Worm (Caenorhabditis elegans): ENCODE measurements around the gene F11C7.2.

Gene F11C7.2

DNA sequence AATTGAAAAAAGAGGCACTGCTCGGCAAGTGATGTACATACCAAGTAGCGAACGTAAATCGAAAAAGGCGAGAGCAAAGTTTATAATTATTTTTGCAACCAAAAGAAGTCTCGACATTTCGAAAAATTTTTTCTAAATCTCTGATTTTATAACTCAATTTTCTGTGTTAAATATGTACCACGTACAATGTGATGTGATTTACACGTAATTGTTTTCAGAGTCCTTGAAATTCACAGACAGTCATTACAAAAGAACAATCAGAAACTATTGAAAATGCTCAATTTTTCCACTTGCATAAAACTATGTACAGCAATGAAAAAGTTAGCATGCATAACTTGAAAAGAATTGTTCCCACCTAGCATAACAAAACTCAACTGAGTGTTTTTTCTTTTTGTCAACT lies 6.4 kb downstream of the F11C7.2 start:
- no peak for TF ChIP-seq F37D6.2 (tag; optimal IDR thresholded peaks at IDR 0.05)
- no peak for TF ChIP-seq zag-1 (tag; optimal IDR thresholded peaks at IDR 0.05)
- TF ChIP-seq unc-62 (GFP tag; optimal IDR thresholded peaks at IDR 0.05 in 1 of 2) = peak in 1 of 2 experiments; percentile 91
- no peak for TF ChIP-seq unc-62 (tag; optimal IDR thresholded peaks at IDR 0.05)
- no peak for TF ChIP-seq nhr-76 (tag; optimal IDR thresholded peaks at IDR 0.05)
- TF ChIP-seq ztf-7 (tag; optimal IDR thresholded peaks at IDR 0.05) = no peak

DNA sequence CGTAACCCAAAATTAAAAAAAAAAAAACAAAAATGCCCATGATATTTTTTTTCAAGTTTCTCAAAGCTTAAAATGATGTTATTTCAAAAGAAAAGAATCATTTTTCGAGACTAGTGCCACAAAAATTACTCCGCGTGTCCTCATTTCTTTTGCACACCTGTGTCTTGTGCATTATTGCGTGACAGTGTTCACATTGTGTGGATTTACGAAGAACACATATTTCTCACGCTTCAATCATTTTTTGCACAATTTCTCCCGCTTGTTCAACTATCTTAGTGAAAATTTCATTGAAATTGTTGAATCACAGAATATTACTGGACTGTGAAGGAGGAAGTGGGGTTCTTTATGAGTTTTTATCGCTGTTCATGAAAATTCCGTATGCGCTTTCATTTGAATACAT lies 12.2 kb downstream of the F11C7.2 start:
- peak; percentile 59 for TF ChIP-seq R02D3.7 (tag; optimal IDR thresholded peaks at IDR 0.05)
- peak; percentile 1 for TF ChIP-seq hlh-30 (tag; optimal IDR thresholded peaks at IDR 0.05; ENCODE audit: insufficient read depth)
- TF ChIP-seq lin-1 (GFP tag; IDR thresholded peaks at IDR 0.05) = no peak
- peak; percentile 7 for TF ChIP-seq mes-2 (tag; optimal IDR thresholded peaks at IDR 0.05; ENCODE audit: poor library complexity, severe bottlenecking)

DNA sequence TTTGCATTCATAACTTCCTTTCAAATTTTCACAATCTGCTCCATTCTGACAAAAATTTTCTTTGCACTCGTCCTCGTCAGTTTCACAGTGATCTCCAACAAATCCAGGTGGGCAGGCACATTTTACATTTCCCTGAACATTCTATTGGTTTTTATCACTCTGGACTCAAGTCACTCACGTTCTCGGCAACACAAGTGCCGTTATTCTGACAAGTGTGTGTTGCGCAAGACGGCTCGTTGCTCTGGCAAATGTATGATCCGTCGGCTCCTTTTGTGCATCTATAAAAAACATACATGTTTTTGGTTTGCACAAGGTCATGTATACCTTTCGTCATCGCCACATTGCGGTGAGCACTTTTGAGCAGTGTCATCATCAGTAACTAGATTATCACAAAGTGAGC lies 16.0 kb downstream of the F11C7.2 start:
- TF ChIP-seq unc-62 (GFP tag; optimal IDR thresholded peaks at IDR 0.05 in 1 of 2) (peak in 1 of 2 experiments; percentile 10), unc-62 (tag; optimal IDR thresholded peaks at IDR 0.05) (no peak), gei-8 (GFP tag; optimal IDR thresholded peaks at IDR 0.05) (no peak)

DNA sequence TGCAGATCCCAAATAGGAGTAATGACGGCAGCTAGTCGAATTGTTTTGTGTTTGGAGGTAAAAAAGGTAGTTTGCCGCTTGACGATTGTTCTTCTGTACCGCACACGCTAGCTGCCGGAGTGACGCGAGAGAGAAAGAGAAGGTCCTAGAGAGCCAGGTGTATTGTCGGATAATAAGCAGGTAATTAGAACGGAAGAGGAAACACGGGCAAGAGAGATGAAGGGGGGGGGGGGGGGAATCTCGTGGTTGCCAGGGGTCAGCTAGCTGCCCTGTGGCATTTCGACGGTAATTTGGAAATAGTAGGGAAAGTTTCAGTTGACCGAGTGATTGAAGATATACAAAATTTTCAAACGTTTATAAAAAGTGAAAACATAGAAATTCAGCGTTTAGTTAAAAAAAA lies 17.3 kb downstream of the F11C7.2 start, which contains the start of gene crb-1:
Gene crb-1 (minus strand): TSS at position 147 of the 400 bp plus-strand sequence.
- TF ChIP-seq php-3 (GFP tag; IDR thresholded peaks at IDR 0.05) = no peak
- no peak for TF ChIP-seq tra-1 (GFP tag; IDR thresholded peaks at IDR 0.05)
- TF ChIP-seq saeg-2 (GFP tag; IDR thresholded peaks at IDR 0.05) = no peak
- TF ChIP-seq nhr-41 (GFP tag; IDR thresholded peaks at IDR 0.05) = no peak
- no peak for TF ChIP-seq unc-62 (GFP tag; optimal IDR thresholded peaks at IDR 0.05 in 1 of 2)
- no peak for TF ChIP-seq unc-62 (tag; optimal IDR thresholded peaks at IDR 0.05)
- TF ChIP-seq ztf-7 (tag; optimal IDR thresholded peaks at IDR 0.05) = no peak
- TF ChIP-seq jun-1 (tag; optimal IDR thresholded peaks at IDR 0.05) = no peak
- no peak for TF ChIP-seq unc-39 (tag; optimal IDR thresholded peaks at IDR 0.05)
- no peak for TF ChIP-seq ceh-20 (GFP tag; IDR thresholded peaks at IDR 0.05)
- no peak for TF ChIP-seq fos-1 (tag; optimal IDR thresholded peaks at IDR 0.05)
- TF ChIP-seq dmd-8 (GFP tag; IDR thresholded peaks at IDR 0.05) = no peak
- no peak for TF ChIP-seq spr-1 (tag; optimal IDR thresholded peaks at IDR 0.05)

DNA sequence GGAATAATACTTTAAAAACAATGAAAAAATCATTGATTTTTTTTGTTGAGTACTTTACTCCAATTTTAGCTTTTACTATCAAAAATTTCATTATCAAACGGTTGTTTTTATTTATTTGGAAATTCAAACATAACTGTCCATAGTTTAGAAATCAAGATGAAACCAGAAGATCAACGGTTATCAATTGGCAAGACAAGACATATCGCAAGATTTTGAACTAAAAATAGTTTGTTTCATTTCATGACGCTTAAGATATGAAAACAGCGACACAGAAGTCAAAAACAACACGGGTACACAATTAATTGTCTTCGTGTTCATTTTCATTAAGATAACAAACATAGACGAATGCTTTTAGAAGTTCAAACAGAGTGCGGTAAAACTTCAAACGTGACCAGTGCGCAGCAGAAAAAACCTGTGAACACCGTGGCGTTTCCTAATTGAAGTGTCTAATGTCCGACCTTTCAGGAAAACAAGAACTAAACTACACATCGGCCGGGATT lies 20.9 kb downstream of the F11C7.2 start:
- TF ChIP-seq hlh-30 (tag; optimal IDR thresholded peaks at IDR 0.05; ENCODE audit: insufficient read depth) (peak; percentile 16), ctbp-1 (GFP tag; IDR thresholded peaks at IDR 0.05) (no peak), aha-1 (tag) (peak; percentile 17), nhr-28 (tag; optimal IDR thresholded peaks at IDR 0.05) (peak; percentile 16), ceh-44 (GFP tag; IDR thresholded peaks at IDR 0.05) (no peak)

DNA sequence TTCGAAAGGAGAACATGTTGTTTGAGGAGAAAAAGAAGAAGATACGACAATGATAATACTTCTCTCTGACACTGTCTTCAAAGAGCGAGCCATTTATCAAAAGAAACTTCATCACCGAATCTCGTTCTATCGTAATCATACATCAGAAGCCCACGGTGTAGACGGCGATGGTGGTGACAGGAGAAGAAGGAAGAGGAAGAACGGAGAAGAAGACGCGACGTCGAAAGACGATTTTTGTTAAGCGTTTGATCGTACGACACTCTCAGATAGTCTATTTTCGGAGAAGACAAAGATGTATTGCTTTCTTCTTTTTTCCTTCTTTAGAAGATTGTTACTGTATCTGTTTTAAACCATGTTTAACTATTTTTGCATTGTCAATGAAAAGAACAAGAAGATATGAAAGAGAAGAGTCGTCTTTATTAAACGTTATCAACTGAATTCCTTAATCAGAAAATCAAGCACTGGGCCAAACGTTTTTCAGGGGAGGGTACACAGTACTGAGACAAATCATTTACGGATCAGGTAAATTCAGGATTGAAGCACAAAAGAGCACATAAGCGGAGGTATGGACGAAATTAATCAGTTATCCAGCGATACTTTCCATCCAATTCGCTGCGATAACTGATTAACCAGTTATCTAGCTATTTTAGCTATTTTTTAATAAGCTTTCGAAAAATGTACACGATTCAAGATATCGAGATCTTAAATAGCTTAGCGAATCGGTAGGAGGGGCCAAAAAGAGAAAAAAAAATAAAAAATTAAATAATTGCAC lies 23.4 kb downstream of the F11C7.2 start:
- TF ChIP-seq ama-1 (optimal IDR thresholded peaks at IDR 0.05) (peak; percentile 61), lin-38 (GFP tag; IDR thresholded peaks at IDR 0.05) (peak; percentile 13; the same call in 1 of the 2 replicates), R02D3.7 (tag; optimal IDR thresholded peaks at IDR 0.05) (no peak), nhr-102 (tag; optimal IDR thresholded peaks at IDR 0.05) (peak; percentile 63), nhr-10 (tag; optimal IDR thresholded peaks at IDR 0.05) (peak; percentile 5), unc-39 (tag; optimal IDR thresholded peaks at IDR 0.05) (no peak), egl-43 (GFP tag; IDR thresholded peaks at IDR 0.05) (no peak), dve-1 (tag; optimal IDR thresholded peaks at IDR 0.05; ENCODE audit: insufficient read depth) (peak; percentile 52), daf-16 (GFP tag; optimal IDR thresholded peaks at IDR 0.05) (no peak), daf-16 (tag; optimal IDR thresholded peaks at IDR 0.05) (no peak), duxl-1 (tag; optimal IDR thresholded peaks at IDR 0.05; ENCODE audit: poor library complexity) (peak; percentile 84), ces-1 (GFP tag; optimal IDR thresholded peaks at IDR 0.05) (no peak), hlh-30 (tag; optimal IDR thresholded peaks at IDR 0.05; ENCODE audit: insufficient read depth) (peak; percentile 2), zfp-3 (GFP tag; conservative IDR thresholded peaks at IDR 0.05) (peak; percentile 90), mes-2 (tag; optimal IDR thresholded peaks at IDR 0.05; ENCODE audit: poor library complexity, severe bottlenecking) (peak; percentile 39), F49E8.2 (tag; optimal IDR thresholded peaks at IDR 0.05; ENCODE audit: borderline replicate concordance) (no peak), ceh-62 (tag; optimal IDR thresholded peaks at IDR 0.05) (no peak), hlh-11 (tag; optimal IDR thresholded peaks at IDR 0.05) (peak; percentile 40), aha-1 (tag) (peak; percentile 100), unc-62 (GFP tag; optimal IDR thresholded peaks at IDR 0.05 in 1 of 2) (peak in 1 of 2 experiments; percentile 100), unc-62 (tag; optimal IDR thresholded peaks at IDR 0.05) (peak; percentile 63)
